Worm (Caenorhabditis elegans) whole organism, early embryonic: ENCODE measurements around the gene cdc-73.
A peak's percentile ranks its signal among the peaks of the same experiment; 100 is the strongest.

ENCODE experiments used
- B0310.2 ChIP-seq: sonication (generic microtip); optimal IDR thresholded peaks from 2 replicates; lab custom pipeline; 2016; ENCODE audit warnings: mild to moderate bottlenecking, missing genetic modification characterization, missing compliant biosample characterization
- F13C5.2 ChIP-seq: sonication (generic microtip); optimal IDR thresholded peaks from 2 replicates; lab custom pipeline; 2017; ENCODE audit warnings: mild to moderate bottlenecking, missing genetic modification characterization, inconsistent platforms, missing compliant biosample characterization
- aly-1 ChIP-seq: sonication (generic microtip); optimal IDR thresholded peaks from 2 replicates; lab custom pipeline; 2016; ENCODE audit warnings: missing genetic modification characterization, missing compliant biosample characterization
- ama-1 ChIP-seq: fragments of 150-350 bp; optimal IDR thresholded peaks from 2 replicates; lab custom pipeline; 2014
- ceh-13 ChIP-seq: fragments of 200-800 bp; sonication (Bioruptor generic); optimal IDR thresholded peaks from 2 replicates; lab custom pipeline; 2018; ENCODE audit warnings: mild to moderate bottlenecking, missing genetic modification characterization, missing compliant biosample characterization
- ceh-36 ChIP-seq: sonication (generic microtip); optimal IDR thresholded peaks from 2 replicates; lab custom pipeline; 2016; ENCODE audit warnings: missing genetic modification characterization, inconsistent platforms, missing compliant biosample characterization
- ets-7 ChIP-seq: sonication (generic microtip); optimal IDR thresholded peaks from 2 replicates; lab custom pipeline; 2016; ENCODE audit warnings: missing genotype, missing genetic modification characterization, missing compliant biosample characterization
- flt-1 ChIP-seq: fragments of 200-800 bp; sonication (Bioruptor generic); IDR thresholded peaks from 2 replicates; pipeline ENCODE4 v1.3.6; 2022; ENCODE audit warnings: missing genetic modification characterization, missing compliant biosample characterization
- hmbx-1 ChIP-seq: sonication (generic microtip); optimal IDR thresholded peaks from 2 replicates; lab custom pipeline; 2016; ENCODE audit warnings: mild to moderate bottlenecking, missing genetic modification characterization, missing compliant biosample characterization
- hmg-4 ChIP-seq: fragments of 200-800 bp; sonication (Bioruptor generic); optimal IDR thresholded peaks from 2 replicates; lab custom pipeline; 2018; ENCODE audit warnings: mild to moderate bottlenecking, missing genetic modification characterization, missing compliant biosample characterization
- hnd-1 ChIP-seq: sonication (generic microtip); optimal IDR thresholded peaks from 2 replicates; lab custom pipeline; 2016; ENCODE audit warnings: missing genetic modification characterization, missing compliant biosample characterization
- pes-1 ChIP-seq: fragments of 200-800 bp; sonication (Bioruptor generic); IDR thresholded peaks from 2 replicates; pipeline ENCODE4 v1.3.6; 2022; ENCODE audit warnings: missing genetic modification reagents, missing genetic modification characterization, missing compliant biosample characterization
- scrt-1 ChIP-seq: fragments of 200-800 bp; sonication (Bioruptor generic); IDR thresholded peaks from 2 replicates; pipeline ENCODE4 v1.3.6; 2022; ENCODE audit warnings: missing genetic modification characterization, missing compliant biosample characterization
- sea-1 ChIP-seq: fragments of 200-800 bp; sonication (Bioruptor generic); conservative IDR thresholded peaks from 2 replicates; pipeline ENCODE4 v1.3.6; 2022; ENCODE audit warnings: missing genetic modification characterization, missing compliant biosample characterization
- tbx-11 ChIP-seq: fragments of 200-800 bp; sonication (Bioruptor generic); IDR thresholded peaks from 2 replicates; pipeline ENCODE4 v1.3.6; 2022; ENCODE audit warnings: missing genetic modification characterization, missing compliant biosample characterization
- tbx-37 ChIP-seq: fragments of 200-800 bp; sonication (Bioruptor generic); conservative IDR thresholded peaks from 2 replicates; pipeline ENCODE4 v1.3.6; 2022; ENCODE audit warnings: missing genetic modification reagents, missing genetic modification characterization, missing compliant biosample characterization
- tra-4 ChIP-seq: sonication (generic microtip); optimal IDR thresholded peaks from 2 replicates; lab custom pipeline; 2017; ENCODE audit warnings: missing genetic modification characterization, missing compliant biosample characterization

cdc-73 gene

DNA sequence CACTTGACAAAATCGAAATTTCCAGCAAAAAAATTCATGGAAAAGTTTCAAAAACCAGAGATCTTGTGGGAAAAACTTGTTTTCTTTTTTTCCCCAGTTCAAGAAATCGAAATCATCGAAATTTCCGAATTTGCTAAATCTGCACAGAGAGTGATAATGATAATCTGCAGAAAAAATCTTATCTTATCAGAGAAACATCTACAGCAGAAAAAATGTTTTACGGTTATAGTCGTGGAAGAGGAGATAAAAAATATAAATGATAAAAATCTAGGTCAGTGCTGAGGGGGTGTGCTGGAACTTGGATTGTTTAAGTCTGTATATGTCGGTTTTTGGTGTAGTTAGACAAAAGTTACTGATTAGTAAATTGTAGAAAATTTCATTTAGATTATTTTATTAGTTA, 10.0 kb upstream of the cdc-73 start:
- TF ChIP-seq tbx-11 (GFP tag; lab: Robert Waterston, UW) (no peak), sea-1 (GFP tag; lab: Robert Waterston, UW) (no peak), aly-1 (tag; lab: Kevin White, UChicago) (no peak), ceh-36 (tag; lab: Kevin White, UChicago) (no peak), pes-1 (no peak), ets-7 (tag; lab: Kevin White, UChicago) (no peak), scrt-1 (GFP tag; lab: Robert Waterston, UW) (no peak), hmbx-1 (tag; lab: Kevin White, UChicago) (no peak), ceh-13 (GFP tag; lab: Kevin White, UChicago) (no peak), hmg-4 (GFP tag; lab: Kevin White, UChicago) (no peak), F13C5.2 (no peak), ama-1 (no peak), flt-1 (GFP tag; lab: Robert Waterston, UW) (no peak), hnd-1 (tag; lab: Kevin White, UChicago) (no peak), B0310.2 (tag; lab: Kevin White, UChicago) (no peak), tbx-37 (no peak), tra-4 (no peak)

DNA sequence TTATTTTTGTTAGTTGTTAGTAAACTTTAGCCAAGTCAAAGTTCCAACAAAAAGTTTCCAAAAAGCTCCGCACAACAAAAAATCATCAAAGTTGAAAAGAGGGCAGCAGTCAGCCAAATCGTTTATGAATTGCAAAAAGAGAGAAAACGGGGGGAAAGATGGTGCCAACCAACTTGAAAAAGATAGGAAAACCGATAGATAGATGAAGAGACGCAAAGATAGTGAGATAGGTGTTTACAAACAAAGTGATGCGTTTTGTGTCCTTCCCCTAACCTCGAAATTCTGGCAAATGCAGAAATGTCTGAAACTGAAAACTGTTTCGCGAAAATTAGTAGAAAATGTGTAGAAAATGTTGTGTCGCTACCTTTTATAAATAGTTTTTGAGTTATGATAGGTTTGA, 8.9 kb upstream of the cdc-73 start:
- no peak for TF ChIP-seq F13C5.2
- TF ChIP-seq scrt-1 (GFP tag; lab: Robert Waterston, UW): no peak
- TF ChIP-seq tra-4: no peak
- TF ChIP-seq aly-1 (tag; lab: Kevin White, UChicago): no peak
- no peak for TF ChIP-seq tbx-37
- TF ChIP-seq B0310.2 (tag; lab: Kevin White, UChicago): no peak
- TF ChIP-seq flt-1 (GFP tag; lab: Robert Waterston, UW): no peak
- no peak for TF ChIP-seq pes-1
- TF ChIP-seq ama-1: no peak
- TF ChIP-seq ceh-13 (GFP tag; lab: Kevin White, UChicago): no peak
- TF ChIP-seq hnd-1 (tag; lab: Kevin White, UChicago): no peak
- no peak for TF ChIP-seq sea-1 (GFP tag; lab: Robert Waterston, UW)
- TF ChIP-seq hmbx-1 (tag; lab: Kevin White, UChicago): no peak
- no peak for TF ChIP-seq hmg-4 (GFP tag; lab: Kevin White, UChicago)
- no peak for TF ChIP-seq ceh-36 (tag; lab: Kevin White, UChicago)

DNA sequence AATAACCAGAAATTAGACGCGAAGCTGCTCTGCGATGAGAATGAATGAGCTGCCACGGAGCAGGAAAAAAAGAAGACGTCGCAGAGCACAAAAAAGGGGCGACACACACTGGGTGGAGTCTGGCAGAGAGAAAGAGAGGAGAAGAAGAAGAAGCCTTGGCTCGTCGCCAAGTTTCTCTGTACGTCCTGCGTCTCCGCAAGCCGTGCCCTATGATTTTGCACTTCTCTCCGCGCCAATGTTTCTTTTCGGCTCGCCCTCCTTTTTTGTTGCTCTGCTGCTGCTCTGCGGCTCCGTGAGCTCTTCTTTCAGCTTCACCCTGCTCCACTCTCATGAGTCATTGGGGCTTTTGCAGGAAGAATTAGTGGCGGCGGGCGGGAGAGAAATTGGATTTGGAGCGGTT, 7.5 kb upstream of the cdc-73 start, which contains the start of gene hlh-30:
hlh-30 (minus strand) TSS at position 69 of the 400 bp plus-strand sequence.
- TF ChIP-seq aly-1 (tag; lab: Kevin White, UChicago) (no peak), ama-1 (no peak), scrt-1 (GFP tag; lab: Robert Waterston, UW) (no peak), ets-7 (tag; lab: Kevin White, UChicago) (no peak), pes-1 (no peak), tbx-37 (no peak), hmbx-1 (tag; lab: Kevin White, UChicago) (no peak), tbx-11 (GFP tag; lab: Robert Waterston, UW) (no peak), B0310.2 (tag; lab: Kevin White, UChicago) (no peak), tra-4 (no peak), flt-1 (GFP tag; lab: Robert Waterston, UW) (no peak), F13C5.2 (no peak)

DNA sequence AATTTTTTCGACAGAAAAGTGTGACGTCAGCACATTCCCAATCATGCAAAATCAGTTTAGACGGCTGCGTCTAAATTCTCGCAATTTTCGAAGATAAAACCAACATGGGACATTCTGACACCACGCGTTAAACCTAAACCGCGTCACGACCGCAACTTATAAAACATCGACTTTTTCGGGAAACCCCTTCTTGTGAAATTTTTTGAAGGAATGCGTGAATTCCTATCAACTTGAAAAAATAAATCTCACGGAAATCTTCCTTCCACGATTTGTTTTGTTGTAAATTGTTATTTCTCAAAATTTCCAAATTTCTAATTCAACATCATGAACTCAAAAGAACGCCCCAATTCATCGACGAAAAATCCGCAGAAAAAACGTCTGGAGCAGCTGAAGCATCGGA, 2.4 kb upstream of the cdc-73 start, which contains the start of gene F35F11.2:
F35F11.2 (plus strand) TSS at position 301 of the 400 bp plus-strand sequence.
- no peak for TF ChIP-seq B0310.2 (tag; lab: Kevin White, UChicago)
- no peak for TF ChIP-seq tbx-37
- TF ChIP-seq F13C5.2: no peak
- TF ChIP-seq aly-1 (tag; lab: Kevin White, UChicago): no peak
- no peak for TF ChIP-seq ceh-36 (tag; lab: Kevin White, UChicago)

DNA sequence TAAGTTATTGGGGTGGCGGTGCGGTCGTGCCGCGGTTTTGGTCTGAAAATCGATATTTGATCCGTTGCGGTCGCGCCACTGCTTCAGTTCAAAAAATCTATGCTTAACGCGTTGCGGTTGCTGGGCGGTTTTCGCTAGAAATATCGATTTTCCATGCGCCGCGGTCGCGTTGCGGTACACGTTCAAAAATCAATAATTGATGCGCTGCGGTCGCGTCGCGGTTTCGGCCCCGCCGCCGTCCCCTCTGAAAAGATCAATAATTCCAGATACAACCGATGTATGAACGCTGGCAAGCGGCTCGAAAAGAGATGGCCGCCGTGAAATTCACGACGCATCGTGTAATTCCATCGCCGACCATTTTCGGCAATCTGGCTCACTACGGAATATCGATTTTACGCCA, 1.4 kb upstream of the cdc-73 start:
- TF ChIP-seq ceh-36 (tag; lab: Kevin White, UChicago) (no peak), scrt-1 (GFP tag; lab: Robert Waterston, UW) (peak; percentile 29; the same call in 1 of the 2 replicates)

DNA sequence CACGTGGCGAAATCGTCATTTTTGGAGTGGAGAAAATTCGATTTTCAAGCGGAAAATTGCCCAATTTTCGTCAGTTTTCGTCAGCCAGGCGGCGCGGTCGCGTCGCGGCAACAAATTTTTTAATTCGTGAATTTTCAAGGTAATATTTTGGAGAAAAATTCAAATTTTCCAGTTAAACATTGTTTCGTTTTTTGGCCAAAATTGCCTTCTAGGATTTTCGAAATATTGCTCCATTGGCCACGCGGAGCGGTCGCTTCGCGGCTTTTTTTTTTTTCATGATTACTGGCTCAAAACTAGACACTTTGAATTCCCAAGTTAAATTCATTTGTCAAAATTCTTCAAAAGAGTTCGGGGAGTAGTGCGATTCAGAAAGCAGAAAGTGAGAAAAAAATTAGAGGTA, 5.3 kb downstream of the cdc-73 start:
- no peak for TF ChIP-seq aly-1 (tag; lab: Kevin White, UChicago)
- TF ChIP-seq hmbx-1 (tag; lab: Kevin White, UChicago): no peak
- TF ChIP-seq ceh-36 (tag; lab: Kevin White, UChicago): no peak
- TF ChIP-seq tbx-37: no peak
- no peak for TF ChIP-seq tra-4
- TF ChIP-seq F13C5.2: no peak

DNA sequence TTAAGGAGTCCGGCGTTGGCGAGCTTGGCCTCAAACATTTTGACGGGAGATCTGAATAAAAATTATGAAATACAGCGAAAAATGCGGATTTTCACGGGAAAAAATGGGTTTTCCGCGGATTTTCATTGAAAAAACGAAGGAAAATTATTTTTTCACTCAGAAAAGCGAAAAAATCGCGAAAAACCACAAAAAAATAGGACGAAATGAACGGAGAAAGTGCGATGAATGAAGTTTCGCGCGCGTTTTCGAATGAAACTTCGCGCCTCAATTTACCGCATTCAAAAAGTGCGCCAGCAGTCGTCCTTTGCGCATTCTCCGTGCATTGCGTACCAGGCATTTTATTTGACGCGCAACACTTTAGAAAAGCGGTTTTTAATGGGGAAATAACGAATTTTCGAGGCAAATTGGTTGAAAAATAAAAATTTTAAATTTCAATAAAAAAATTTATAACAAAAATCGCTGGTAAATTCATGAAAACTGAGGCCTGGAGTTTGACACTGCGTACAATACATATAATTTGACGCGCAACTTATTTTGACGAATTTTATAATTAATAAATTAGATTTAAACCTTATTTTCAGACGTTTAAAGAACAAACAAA, 7.1 kb downstream of the cdc-73 start, which contains the start of gene pcn-1:
pcn-1 (minus strand) TSS at position 51 of the 601 bp plus-strand sequence.
- TF ChIP-seq hmg-4 (GFP tag; lab: Kevin White, UChicago) (peak; percentile 29), flt-1 (GFP tag; lab: Robert Waterston, UW) (no peak), tbx-11 (GFP tag; lab: Robert Waterston, UW) (no peak), hnd-1 (tag; lab: Kevin White, UChicago) (no peak), aly-1 (tag; lab: Kevin White, UChicago) (no peak), F13C5.2 (peak; percentile 49), hmbx-1 (tag; lab: Kevin White, UChicago) (no peak), pes-1 (0 out of 2 replicates have a peak, but pooled peaks have one; percentile 14), tbx-37 (no peak)

DNA sequence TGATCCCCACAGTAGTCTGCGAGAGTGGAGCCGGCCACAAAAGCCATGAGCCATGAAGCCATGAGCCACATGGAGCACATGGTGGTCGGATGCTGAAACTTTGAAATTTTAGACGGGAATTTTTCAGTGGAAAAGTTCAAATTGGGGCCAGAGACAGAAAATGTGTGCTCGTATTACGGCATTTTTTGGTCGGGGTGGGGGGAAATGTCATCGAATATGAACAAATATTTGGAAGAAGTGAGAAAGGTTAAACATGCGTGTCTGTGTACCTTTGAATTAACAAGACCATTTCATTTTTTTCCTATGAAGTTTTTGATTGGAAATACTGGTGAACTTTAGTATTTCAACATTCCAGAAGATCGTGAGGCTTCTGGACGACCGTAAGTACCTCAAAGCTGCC, 9.2 kb downstream of the cdc-73 start, which contains the start of gene wrt-5:
wrt-5 (minus strand) TSS at position 101 of the 400 bp plus-strand sequence.
- TF ChIP-seq tbx-37 (no peak), aly-1 (tag; lab: Kevin White, UChicago) (no peak), ama-1 (no peak), scrt-1 (GFP tag; lab: Robert Waterston, UW) (no peak), B0310.2 (tag; lab: Kevin White, UChicago) (no peak), hnd-1 (tag; lab: Kevin White, UChicago) (no peak), tbx-11 (GFP tag; lab: Robert Waterston, UW) (no peak), tra-4 (no peak), ceh-13 (GFP tag; lab: Kevin White, UChicago) (no peak)
